Worm (Caenorhabditis elegans) whole organism, L1 larva: ENCODE measurements around the gene samt-1.
A peak's percentile ranks its signal among the peaks of the same experiment; 100 is the strongest.

Source experiments
- alr-1 ChIP-seq: fragments of 200-800 bp; sonication (Bioruptor generic); optimal IDR thresholded peaks from 2 replicates; lab custom pipeline; 2018; ENCODE audit warnings: borderline replicate concordance, mild to moderate bottlenecking, missing genetic modification characterization, missing compliant biosample characterization
- lin-35 ChIP-seq, 2 experiments: fragments of 150-350 bp; optimal IDR thresholded peaks; 2 replicates each; lab custom pipeline; 2014; ENCODE audit warnings: missing biosample characterization in 2 of 2, missing genetic modification characterization in 2 of 2, missing genetic modification reagents in 2 of 2
- rnt-1 ChIP-seq: sonication (generic microtip); optimal IDR thresholded peaks from 2 replicates; lab custom pipeline; 2016; ENCODE audit warnings: mild to moderate bottlenecking, missing genetic modification characterization, moderate library complexity, missing compliant biosample characterization
- unc-130 ChIP-seq: fragments of 150-350 bp; optimal IDR thresholded peaks from 2 replicates; lab custom pipeline; 2017; ENCODE audit warnings: missing biosample characterization, missing genetic modification characterization, inconsistent platforms
- unc-86 ChIP-seq: sonication (generic microtip); optimal IDR thresholded peaks from 2 replicates; lab custom pipeline; 2016; ENCODE audit warnings: missing genetic modification characterization, missing compliant biosample characterization

DNA sequence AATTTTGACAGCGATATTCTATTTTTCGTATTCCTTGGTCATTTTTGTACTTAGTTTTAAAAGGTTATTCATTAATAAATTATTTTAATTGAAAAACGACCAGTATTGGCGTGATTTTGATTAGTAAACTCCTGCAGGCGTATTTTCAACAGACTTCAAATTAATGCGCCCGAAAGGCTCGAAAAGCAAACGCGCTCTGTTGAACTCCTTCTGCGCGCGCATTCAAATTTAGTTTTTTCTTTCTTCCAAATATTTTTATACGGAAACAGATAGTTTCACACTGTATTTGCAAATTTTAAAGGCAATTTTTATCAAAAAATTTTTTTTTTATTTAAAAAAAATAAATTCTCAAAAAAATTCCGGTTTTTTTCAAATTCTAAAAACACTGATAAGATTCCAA lies 15.2 kb upstream of the samt-1 start:
- no peak for TF ChIP-seq unc-86 (tag; lab: Kevin White, UChicago)
- TF ChIP-seq rnt-1 (tag; lab: Kevin White, UChicago): no peak
- TF ChIP-seq alr-1 (tag; lab: Kevin White, UChicago): no peak
- no peak for TF ChIP-seq unc-130 (tag; lab: Kevin White, UChicago)
- TF ChIP-seq lin-35 (GFP tag; optimal IDR thresholded peaks at IDR 0.05; lab: Kevin White, UChicago): peak; percentile 54 to 83
